Fruit fly (Drosophila melanogaster) whole organism, embryonic: ENCODE data around the gene CG34434.
A peak's percentile ranks its signal among the peaks of the same experiment; 100 is the strongest.

Experiments
- CG12769 ChIP-seq: fragments of 200-800 bp; sonication (Bioruptor generic); optimal IDR thresholded peaks from 2 replicates; lab custom pipeline; 2019; ENCODE audit warnings: missing biosample characterization, mild to moderate bottlenecking, missing genetic modification characterization, moderate library complexity
- CG13296 ChIP-seq: fragments of 200-800 bp; sonication (Bioruptor generic); optimal IDR thresholded peaks from 3 replicates; lab custom pipeline; 2018; ENCODE audit warnings: missing biosample characterization, mild to moderate bottlenecking, missing genetic modification characterization
- CG13894 ChIP-seq: fragments of 200-800 bp; sonication (Bioruptor generic); optimal IDR thresholded peaks from 3 replicates; lab custom pipeline; 2018; ENCODE audit warnings: missing biosample characterization, mild to moderate bottlenecking, missing genetic modification characterization, moderate library complexity
- CG15269 ChIP-seq: fragments of 200-800 bp; sonication (Bioruptor generic); optimal IDR thresholded peaks from 2 replicates; lab custom pipeline; 2018; ENCODE audit warnings: missing biosample characterization, mild to moderate bottlenecking, missing genetic modification characterization, moderate library complexity
- CG1603 ChIP-seq: fragments of 200-800 bp; sonication (Bioruptor generic); optimal IDR thresholded peaks from 2 replicates; lab custom pipeline; 2019; ENCODE audit warnings: missing biosample characterization, mild to moderate bottlenecking, missing genetic modification characterization, moderate library complexity
- CG17328 ChIP-seq: fragments of 200-800 bp; sonication (Bioruptor generic); IDR thresholded peaks from 2 replicates; pipeline ENCODE4 v1.3.6; 2022; ENCODE audit warnings: missing biosample characterization, missing genetic modification characterization
- CG17568 ChIP-seq: fragments of 200-800 bp; sonication (Bioruptor generic); optimal IDR thresholded peaks from 2 replicates; lab custom pipeline; 2018; ENCODE audit warnings: missing biosample characterization, mild to moderate bottlenecking, missing genetic modification characterization, moderate library complexity
- CG1832 ChIP-seq: fragments of 200-800 bp; sonication (Bioruptor generic); optimal IDR thresholded peaks from 2 replicates; lab custom pipeline; 2017; ENCODE audit warnings: missing biosample characterization, mild to moderate bottlenecking, missing genetic modification characterization, inconsistent platforms
- CG31224 ChIP-seq: fragments of 200-800 bp; sonication (Bioruptor generic); IDR thresholded peaks from 2 replicates; pipeline ENCODE4 v1.3.6; 2022; ENCODE audit warnings: missing biosample characterization, missing genetic modification characterization
- CG32767 ChIP-seq: fragments of 200-800 bp; sonication (Bioruptor generic); IDR thresholded peaks from 2 replicates; pipeline ENCODE4 v1.3.6; 2022; ENCODE audit warnings: missing biosample characterization, missing genetic modification characterization
- CG42726 ChIP-seq: fragments of 200-800 bp; sonication (Bioruptor generic); IDR thresholded peaks from 2 replicates; pipeline ENCODE4 v1.3.6; 2022; ENCODE audit warnings: missing biosample characterization, missing genetic modification characterization; ENCODE audit not compliant: partially characterized antibody
- CG4328 ChIP-seq: fragments of 200-800 bp; sonication (Bioruptor generic); optimal IDR thresholded peaks from 3 replicates; lab custom pipeline; 2017; ENCODE audit warnings: missing biosample characterization, missing genetic modification reagents, missing genetic modification characterization
- CG5953 ChIP-seq: fragments of 200-800 bp; sonication (Bioruptor generic); IDR thresholded peaks from 2 replicates; pipeline ENCODE4 v1.3.6; 2022; ENCODE audit warnings: missing biosample characterization, missing genetic modification characterization
- CkIIα-i1 ChIP-seq: fragments of 200-800 bp; sonication (Bioruptor generic); IDR thresholded peaks from 2 replicates; pipeline ENCODE4 v1.3.6; 2022; ENCODE audit warnings: missing biosample characterization, missing genetic modification characterization
- Eip74EF ChIP-seq, 2 experiments: fragments of 200-800 bp in 1 of 2; fragments of >200 bp in 1 of 2; sonication (Bioruptor generic) in 1 of 2; optimal IDR thresholded peaks; 2 replicates each; lab custom pipeline; 2017 to 2019; ENCODE audit warnings: missing biosample characterization in 2 of 2, missing genetic modification characterization in 2 of 2, mild to moderate bottlenecking in 1 of 2, moderate library complexity in 1 of 2
- Fer2 ChIP-seq: fragments of 200-800 bp; sonication (Bioruptor generic); optimal IDR thresholded peaks from 2 replicates; lab custom pipeline; 2018; ENCODE audit warnings: missing biosample characterization, mild to moderate bottlenecking, missing genetic modification characterization, moderate library complexity
- Gsc ChIP-seq: fragments of 200-800 bp; sonication (Bioruptor generic); IDR thresholded peaks from 2 replicates; pipeline ENCODE4 v1.3.6; 2022; ENCODE audit warnings: missing biosample characterization, missing genetic modification characterization
- Hr39 ChIP-seq: fragments of >200 bp; optimal IDR thresholded peaks from 2 replicates; lab custom pipeline; 2017
- Lhr ChIP-seq: fragments of 200-800 bp; sonication (Bioruptor generic); optimal IDR thresholded peaks from 3 replicates; lab custom pipeline; 2017; ENCODE audit warnings: mild to moderate bottlenecking, missing biosample characterization, missing genetic modification reagents, missing genetic modification characterization
- Med ChIP-seq: fragments of 200-800 bp; sonication (Bioruptor generic); peaks from one replicate; lab custom pipeline; 2016; ENCODE audit warnings: missing biosample characterization, missing genetic modification characterization, mild to moderate bottlenecking, inconsistent platforms, moderate library complexity
- Nf-YC ChIP-seq: fragments of 200-800 bp; optimal IDR thresholded peaks from 3 replicates; lab custom pipeline; 2019; ENCODE audit warnings: missing biosample characterization, mild to moderate bottlenecking, missing genetic modification characterization, moderate library complexity
- Opbp ChIP-seq: fragments of 200-800 bp; sonication (Bioruptor generic); IDR thresholded peaks from 3 replicates; pipeline ENCODE4 v1.3.6; 2022; ENCODE audit warnings: missing biosample characterization, missing genetic modification characterization; ENCODE audit not compliant: partially characterized antibody
- Pdp1 ChIP-seq, 2 experiments: fragments of 200-800 bp; sonication (Bioruptor generic); optimal IDR thresholded peaks; 3 replicates each; lab custom pipeline; 2016; ENCODE audit warnings: missing biosample characterization in 2 of 2, missing genetic modification characterization in 2 of 2, mild to moderate bottlenecking in 1 of 2, moderate library complexity in 1 of 2
- Ssrp ChIP-seq: fragments of 200-800 bp; sonication (Bioruptor generic); optimal IDR thresholded peaks from 2 replicates; lab custom pipeline; 2018; ENCODE audit warnings: missing biosample characterization, mild to moderate bottlenecking, missing genetic modification characterization, moderate library complexity
- Trl ChIP-seq, 3 experiments: fragments of >200 bp in 2 of 3; fragments of 200-800 bp in 1 of 3; sonication (Bioruptor generic) in 1 of 3; optimal IDR thresholded peaks; 2 replicates in 1 of 3; 3 replicates in 2 of 3; lab custom pipeline; 2016 to 2017; ENCODE audit warnings: missing biosample characterization in 1 of 3, missing genetic modification characterization in 1 of 3
- abd-A ChIP-seq: fragments of 200-800 bp; sonication (Bioruptor generic); optimal IDR thresholded peaks from 3 replicates; lab custom pipeline; 2019; ENCODE audit warnings: missing biosample characterization, mild to moderate bottlenecking, missing genetic modification characterization, moderate library complexity
- bowl ChIP-seq: fragments of 200-800 bp; sonication (Bioruptor generic); IDR thresholded peaks from 2 replicates; pipeline ENCODE4 v1.3.6; 2022; ENCODE audit warnings: missing biosample characterization, missing genetic modification characterization
- cg ChIP-seq: fragments of 200-800 bp; sonication (Bioruptor generic); optimal IDR thresholded peaks from 3 replicates; lab custom pipeline; 2019; ENCODE audit warnings: missing biosample characterization, mild to moderate bottlenecking, missing genetic modification characterization, moderate library complexity
- crol ChIP-seq: fragments of 200-800 bp; sonication (Bioruptor generic); IDR thresholded peaks from 2 replicates; pipeline ENCODE4 v1.3.6; 2022; ENCODE audit warnings: missing biosample characterization, missing genetic modification characterization
- dysf ChIP-seq: fragments of 200-800 bp; sonication (Bioruptor generic); IDR thresholded peaks from 3 replicates; pipeline ENCODE4 v1.3.6; 2022; ENCODE audit warnings: missing biosample characterization, missing genetic modification characterization
- ewg ChIP-seq: fragments of 200-800 bp; sonication (Bioruptor generic); optimal IDR thresholded peaks from 3 replicates; lab custom pipeline; 2017; ENCODE audit warnings: mild to moderate bottlenecking, missing biosample characterization, missing genetic modification reagents, missing genetic modification characterization
- gem ChIP-seq: fragments of 200-800 bp; sonication (Bioruptor generic); optimal IDR thresholded peaks from 2 replicates; lab custom pipeline; 2019; ENCODE audit warnings: missing biosample characterization, mild to moderate bottlenecking, missing genetic modification characterization, moderate library complexity
- gfzf ChIP-seq: fragments of 200-800 bp; sonication (Bioruptor generic); optimal IDR thresholded peaks from 2 replicates; lab custom pipeline; 2016; ENCODE audit warnings: missing biosample characterization, mild to moderate bottlenecking, missing genetic modification characterization, moderate library complexity
- gsb-n ChIP-seq: fragments of 200-800 bp; sonication (Bioruptor generic); optimal IDR thresholded peaks from 3 replicates; lab custom pipeline; 2018; ENCODE audit warnings: missing biosample characterization, mild to moderate bottlenecking, missing genetic modification characterization
- hb ChIP-seq: fragments of 200-800 bp; sonication (Bioruptor generic); IDR thresholded peaks from 3 replicates; pipeline ENCODE4 v1.3.6; 2022; ENCODE audit warnings: missing biosample characterization, missing genetic modification characterization; ENCODE audit not compliant: partially characterized antibody
- lov ChIP-seq, 2 experiments: fragments of 200-800 bp in 1 of 2; fragments of >200 bp in 1 of 2; sonication (Bioruptor generic) in 1 of 2; IDR thresholded peaks in 1 of 2; optimal IDR thresholded peaks in 1 of 2; 2 replicates in 1 of 2; 3 replicates in 1 of 2; pipeline versions ENCODE4 v1.3.6 to Lab custom; 2017 to 2022; ENCODE audit warnings: missing biosample characterization in 1 of 2, missing genetic modification characterization in 1 of 2
- mam ChIP-seq: fragments of 200-800 bp; sonication (Bioruptor generic); optimal IDR thresholded peaks from 3 replicates; lab custom pipeline; 2016; ENCODE audit warnings: missing biosample characterization, missing genetic modification characterization
- odd ChIP-seq: fragments of 200-800 bp; sonication (Bioruptor generic); optimal IDR thresholded peaks from 2 replicates; lab custom pipeline; 2017; ENCODE audit warnings: missing biosample characterization, mild to moderate bottlenecking, missing genetic modification characterization
- org-1 ChIP-seq: fragments of 200-800 bp; sonication (Bioruptor generic); optimal IDR thresholded peaks from 2 replicates; lab custom pipeline; 2017; ENCODE audit warnings: missing biosample characterization, missing genetic modification characterization
- p53 ChIP-seq: fragments of 200-800 bp; sonication (Bioruptor generic); optimal IDR thresholded peaks from 2 replicates; lab custom pipeline; 2016; ENCODE audit warnings: missing biosample characterization, missing genetic modification characterization
- pho ChIP-seq: fragments of 200-800 bp; sonication (Bioruptor generic); optimal IDR thresholded peaks from 2 replicates; lab custom pipeline; 2016; ENCODE audit warnings: missing biosample characterization, missing genetic modification characterization
- phol ChIP-seq: fragments of 200-800 bp; sonication (Bioruptor generic); optimal IDR thresholded peaks from 3 replicates; lab custom pipeline; 2018; ENCODE audit warnings: missing biosample characterization, mild to moderate bottlenecking, missing genetic modification characterization, moderate library complexity
- pum ChIP-seq: fragments of 200-800 bp; sonication (Bioruptor generic); optimal IDR thresholded peaks from 2 replicates; lab custom pipeline; 2016; ENCODE audit warnings: missing biosample characterization, missing genetic modification characterization
- sna ChIP-seq: fragments of 200-800 bp; sonication (Bioruptor generic); IDR thresholded peaks from 2 replicates; pipeline ENCODE4 v1.3.6; 2022; ENCODE audit warnings: missing biosample characterization, missing genetic modification characterization; ENCODE audit not compliant: partially characterized antibody
- tup ChIP-seq: fragments of 200-800 bp; sonication (Bioruptor generic); optimal IDR thresholded peaks from 2 replicates; lab custom pipeline; 2016; ENCODE audit warnings: missing biosample characterization, mild to moderate bottlenecking, missing genetic modification characterization, moderate library complexity
- twi ChIP-seq: fragments of 200-800 bp; optimal IDR thresholded peaks from 2 replicates; lab custom pipeline; 2019; ENCODE audit warnings: missing biosample characterization, mild to moderate bottlenecking, missing genetic modification characterization, moderate library complexity
- wor ChIP-seq: fragments of 200-800 bp; sonication (Bioruptor generic); IDR thresholded peaks from 2 replicates; pipeline ENCODE4 v1.3.6; 2022; ENCODE audit warnings: missing biosample characterization, missing genetic modification characterization

The CG34434 gene

dm6 chrX:5649998-5650397, 33.8 kb upstream of the CG34434 start:
- peak; percentile 10 for TF ChIP-seq abd-A
- peak; percentile 24 for TF ChIP-seq CG13894
- TF ChIP-seq Pdp1 (GFP tag; optimal IDR thresholded peaks at IDR 0.05; lab: Kevin White, UChicago), result no peak
- TF ChIP-seq Fer2, result no peak
- TF ChIP-seq CG1832 (GFP tag; lab: Kevin White, UChicago), result peak; percentile 39
- TF ChIP-seq Trl (optimal IDR thresholded peaks at IDR 0.05; lab: Kevin White, UChicago), result peak in 1 of 2 experiments; percentile 4
- no peak for TF ChIP-seq Trl (GFP tag; optimal IDR thresholded peaks at IDR 0.05; lab: Kevin White, UChicago)
- TF ChIP-seq CG4328, result no peak
- peak; percentile 66; the same call in 1 of the 2 replicates for TF ChIP-seq crol (GFP tag; lab: Robert Waterston, UW)
- TF ChIP-seq CG12769 (tag; lab: Kevin White, UChicago), result no peak
- TF ChIP-seq Med (GFP tag; lab: Kevin White, UChicago), result peak; percentile 34
- TF ChIP-seq Hr39, result peak; percentile 74
- no peak for TF ChIP-seq CG17568 (GFP tag; lab: Kevin White, UChicago)

dm6 chrX:5649387-5649786, 33.2 kb upstream of the CG34434 start:
- TF ChIP-seq CG32767 (0 out of 2 replicates have a peak, but pooled peaks have one; percentile 8), Nf-YC (tag; lab: Kevin White, UChicago) (no peak), twi (tag; lab: Kevin White, UChicago) (no peak), CkIIα-i1 (GFP tag; lab: Robert Waterston, UW) (no peak), Lhr (GFP tag; lab: Kevin White, UChicago) (no peak), wor (no peak), gsb-n (tag; lab: Kevin White, UChicago) (no peak), gem (tag; lab: Kevin White, UChicago) (no peak), ewg (GFP tag; lab: Kevin White, UChicago) (peak; percentile 60), Eip74EF (GFP tag; optimal IDR thresholded peaks at IDR 0.05; lab: Kevin White, UChicago) (no peak), tup (GFP tag; lab: Kevin White, UChicago) (no peak), phol (tag; lab: Kevin White, UChicago) (no peak), pum (GFP tag; lab: Kevin White, UChicago) (no peak), hb (GFP tag; lab: Robert Waterston, UW) (no peak), CG17328 (GFP tag; lab: Robert Waterston, UW) (no peak)

- TF ChIP-seq mam (peak; percentile 85), sna (no peak), CG1603 (tag; lab: Kevin White, UChicago) (peak; percentile 84), CG31224 (peak; percentile 58; the same call in 1 of the 2 replicates), Ssrp (tag; lab: Kevin White, UChicago) (peak; percentile 87), CG5953 (peak; percentile 84), bowl (GFP tag; lab: Robert Waterston, UW) (peak; percentile 77), CG13296 (GFP tag; lab: Kevin White, UChicago) (peak; percentile 72), CG42726 (GFP tag; lab: Robert Waterston, UW) (no peak), Gsc (GFP tag; lab: Robert Waterston, UW) (peak; percentile 60), dysf (GFP tag; lab: Robert Waterston, UW) (peak; percentile 87), p53 (GFP tag; lab: Kevin White, UChicago) (peak; percentile 11), gfzf (GFP tag; lab: Kevin White, UChicago) (no peak), cg (GFP tag; lab: Kevin White, UChicago) (no peak), org-1 (peak; percentile 83), CG15269 (peak; percentile 82), odd (GFP tag; lab: Kevin White, UChicago) (peak; percentile 76), hb (GFP tag; lab: Robert Waterston, UW) (no peak), lov (optimal IDR thresholded peaks at IDR 0.05; lab: Kevin White, UChicago) (no peak), lov (GFP tag; IDR thresholded peaks at IDR 0.05; lab: Robert Waterston, UW) (peak; percentile 85), pho (peak; percentile 54), Opbp (GFP tag; lab: Robert Waterston, UW) (no peak)
Observed at dm6 chrX:5648437-5648959, 32.3 kb upstream of the CG34434 start, which contains the start of gene OtopLa. Gene OtopLa, minus strand, starts transcription at chrX:5648487.
